Fruit fly (Drosophila melanogaster) whole organism, embryonic: ENCODE measurements around the gene HDAC4.
A peak's percentile ranks its signal among the peaks of the same experiment; 100 is the strongest.

Experiments used
- C15 ChIP-seq: fragments of 200-800 bp; sonication (Bioruptor generic); IDR thresholded peaks from 3 replicates; pipeline ENCODE4 v1.3.6; 2022; ENCODE audit warnings: missing biosample characterization, missing genetic modification characterization
- CG10147 ChIP-seq: fragments of 200-800 bp; sonication (Bioruptor generic); optimal IDR thresholded peaks from 2 replicates; lab custom pipeline; 2019; ENCODE audit warnings: missing biosample characterization, mild to moderate bottlenecking, missing genetic modification characterization, moderate library complexity
- CG10366 ChIP-seq: fragments of 200-800 bp; sonication (Bioruptor generic); IDR thresholded peaks from 2 replicates; pipeline ENCODE4 v1.3.6; 2022; ENCODE audit warnings: missing biosample characterization, missing genetic modification characterization
- CG10543 ChIP-seq: fragments of 200-800 bp; sonication (Bioruptor generic); optimal IDR thresholded peaks from 3 replicates; lab custom pipeline; 2017; ENCODE audit warnings: missing biosample characterization, mild to moderate bottlenecking, missing genetic modification characterization, moderate library complexity
- CG11723 ChIP-seq: fragments of 200-800 bp; sonication (Bioruptor generic); optimal IDR thresholded peaks from 2 replicates; lab custom pipeline; 2017; ENCODE audit warnings: missing biosample characterization, mild to moderate bottlenecking, missing genetic modification characterization
- CG12219 ChIP-seq: fragments of 200-800 bp; sonication (Bioruptor generic); optimal IDR thresholded peaks from 3 replicates; lab custom pipeline; 2018; ENCODE audit warnings: missing biosample characterization, mild to moderate bottlenecking, missing genetic modification characterization
- CG12942 ChIP-seq: fragments of 200-800 bp; sonication (Bioruptor generic); optimal IDR thresholded peaks from 3 replicates; lab custom pipeline; 2016; ENCODE audit warnings: missing biosample characterization, missing genetic modification characterization
- CG4282 ChIP-seq: fragments of 200-800 bp; sonication (Bioruptor generic); optimal IDR thresholded peaks from 2 replicates; lab custom pipeline; 2016; ENCODE audit warnings: missing biosample characterization, missing genetic modification characterization
- CG4707 ChIP-seq: fragments of 200-800 bp; sonication (Bioruptor generic); optimal IDR thresholded peaks from 2 replicates; lab custom pipeline; 2018; ENCODE audit warnings: missing biosample characterization, mild to moderate bottlenecking, missing genetic modification characterization, moderate library complexity
- CG6272 ChIP-seq: fragments of 200-800 bp; sonication (Bioruptor generic); IDR thresholded peaks from 2 replicates; pipeline ENCODE4 v1.3.6; 2022; ENCODE audit warnings: missing biosample characterization, missing genetic modification characterization
- CTCF ChIP-seq: fragments of 200-800 bp; sonication (Bioruptor generic); optimal IDR thresholded peaks from 2 replicates; lab custom pipeline; 2017; ENCODE audit warnings: missing biosample characterization, mild to moderate bottlenecking, missing genetic modification characterization, moderate library complexity
- Fer3 ChIP-seq: fragments of 200-800 bp; sonication (Bioruptor generic); optimal IDR thresholded peaks from 2 replicates; lab custom pipeline; 2018; ENCODE audit warnings: missing biosample characterization, mild to moderate bottlenecking, missing genetic modification characterization, moderate library complexity
- HLH54F ChIP-seq: fragments of 200-800 bp; sonication (Bioruptor generic); optimal IDR thresholded peaks from 3 replicates; lab custom pipeline; 2016; ENCODE audit warnings: missing biosample characterization, missing genetic modification characterization
- Hr3 ChIP-seq: fragments of 200-800 bp; sonication (Bioruptor generic); optimal IDR thresholded peaks from 3 replicates; lab custom pipeline; 2016; ENCODE audit warnings: missing biosample characterization, missing genetic modification characterization
- Mes4 ChIP-seq: fragments of 200-800 bp; sonication (Bioruptor generic); optimal IDR thresholded peaks from 2 replicates; lab custom pipeline; 2016; ENCODE audit warnings: missing biosample characterization, missing genetic modification characterization
- croc ChIP-seq: fragments of 200-800 bp; sonication (Bioruptor generic); conservative IDR thresholded peaks from 3 replicates; pipeline ENCODE4 v1.3.6; 2022; ENCODE audit warnings: missing biosample characterization, missing genetic modification characterization
- fru ChIP-seq: fragments of >200 bp; optimal IDR thresholded peaks from 2 replicates; lab custom pipeline; 2017
- gfzf ChIP-seq: fragments of 200-800 bp; sonication (Bioruptor generic); optimal IDR thresholded peaks from 2 replicates; lab custom pipeline; 2016; ENCODE audit warnings: missing biosample characterization, mild to moderate bottlenecking, missing genetic modification characterization, moderate library complexity
- mam ChIP-seq: fragments of 200-800 bp; sonication (Bioruptor generic); optimal IDR thresholded peaks from 3 replicates; lab custom pipeline; 2016; ENCODE audit warnings: missing biosample characterization, missing genetic modification characterization
- nom ChIP-seq: fragments of 200-800 bp; sonication (Bioruptor generic); optimal IDR thresholded peaks from 2 replicates; lab custom pipeline; 2017; ENCODE audit warnings: missing biosample characterization, missing genetic modification characterization, mild to moderate bottlenecking, moderate library complexity, missing genetic modification reagents
- pnt ChIP-seq: fragments of 200-800 bp; sonication (Bioruptor generic); optimal IDR thresholded peaks from 3 replicates; lab custom pipeline; 2016; ENCODE audit warnings: missing biosample characterization, missing genetic modification characterization
- sens-2 ChIP-seq: fragments of 200-800 bp; sonication (Bioruptor generic); IDR thresholded peaks from 2 replicates; pipeline ENCODE4 v1.3.6; 2022; ENCODE audit warnings: missing biosample characterization, missing genetic modification characterization
- sisA ChIP-seq: fragments of 200-800 bp; sonication (Bioruptor generic); IDR thresholded peaks from 2 replicates; pipeline ENCODE4 v1.3.6; 2022; ENCODE audit warnings: missing biosample characterization, missing genetic modification characterization
- slou ChIP-seq: fragments of 200-800 bp; sonication (Bioruptor generic); optimal IDR thresholded peaks from 3 replicates; lab custom pipeline; 2016; ENCODE audit warnings: missing biosample characterization, missing genetic modification characterization
- stc ChIP-seq: fragments of 200-800 bp; sonication (Bioruptor generic); IDR thresholded peaks from 2 replicates; pipeline ENCODE4 v1.3.6; 2022; ENCODE audit warnings: missing biosample characterization, missing genetic modification characterization
- unc-4 ChIP-seq: fragments of 200-800 bp; sonication (Bioruptor generic); IDR thresholded peaks from 2 replicates; pipeline ENCODE4 v1.3.6; 2022; ENCODE audit warnings: missing biosample characterization, missing genetic modification characterization; ENCODE audit not compliant: partially characterized antibody
- zen ChIP-seq: fragments of 200-800 bp; sonication (Bioruptor generic); optimal IDR thresholded peaks from 3 replicates; lab custom pipeline; 2018; ENCODE audit warnings: missing biosample characterization, mild to moderate bottlenecking, missing genetic modification characterization, moderate library complexity

Gene HDAC4

DNA sequence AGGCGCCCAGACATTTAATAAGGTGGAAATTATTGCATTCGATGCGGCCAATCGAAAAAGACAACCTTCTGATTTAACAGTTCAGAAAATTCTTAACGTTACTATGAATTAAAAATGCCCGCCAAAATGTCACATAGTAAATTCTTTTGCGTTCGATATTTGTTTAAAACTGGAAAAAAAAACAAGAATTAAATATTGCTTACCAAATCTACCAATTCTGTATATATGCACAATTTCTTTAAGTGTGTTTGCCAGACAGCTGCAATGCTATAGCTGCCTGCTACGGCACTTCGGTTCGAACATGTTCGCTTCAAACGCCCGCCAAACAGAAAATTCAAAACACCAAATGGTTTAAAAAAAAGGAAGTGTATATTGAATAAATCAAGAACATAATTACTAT lies 71.4 kb downstream of the HDAC4 start (continued):
- TF ChIP-seq CG10366 (GFP tag; lab: Robert Waterston, UW) (peak; percentile 62; the same call in 1 of the 2 replicates), Fer3 (peak; percentile 57), CG11723 (GFP tag; lab: Kevin White, UChicago) (no peak), sisA (peak; percentile 74), CG10543 (GFP tag; lab: Kevin White, UChicago) (no peak), nom (GFP tag; lab: Kevin White, UChicago) (peak; percentile 2), stc (GFP tag; lab: Robert Waterston, UW) (peak; percentile 72), fru (no peak), mam (GFP tag; lab: Kevin White, UChicago) (peak; percentile 65), HLH54F (GFP tag; lab: Kevin White, UChicago) (peak; percentile 65), CG12219 (peak; percentile 3), gfzf (GFP tag; lab: Kevin White, UChicago) (no peak), CG4707 (GFP tag; lab: Kevin White, UChicago) (no peak), CTCF (GFP tag; lab: Kevin White, UChicago) (no peak), pnt (GFP tag; lab: Kevin White, UChicago) (peak; percentile 69), CG6272 (GFP tag; lab: Robert Waterston, UW) (no peak; the same call in 1 of the 2 replicates), CG4282 (peak; percentile 17), Mes4 (GFP tag; lab: Kevin White, UChicago) (peak; percentile 58), croc (GFP tag; lab: Robert Waterston, UW) (no peak), sens-2 (peak; percentile 64), C15 (no peak), zen (tag; lab: Kevin White, UChicago) (no peak), Hr3 (GFP tag; lab: Kevin White, UChicago) (peak; percentile 50), slou (peak; percentile 36), CG10147 (GFP tag; lab: Kevin White, UChicago) (peak; percentile 26), CG12942 (GFP tag; lab: Kevin White, UChicago) (peak; percentile 58), unc-4 (GFP tag; lab: Robert Waterston, UW) (no peak)
